Worm (Caenorhabditis elegans) whole organism, L3 larva: ENCODE results near the gene T24E12.10.

ENCODE experiments used
- aly-2 ChIP-seq: fragments of 150-350 bp; optimal IDR thresholded peaks from 2 replicates; lab custom pipeline; 2014; ENCODE audit warnings: missing biosample characterization, missing genetic modification characterization
- ama-1 ChIP-seq: fragments of 150-350 bp; optimal IDR thresholded peaks from 2 replicates; lab custom pipeline; 2018
- fos-1 ChIP-seq: fragments of 150-350 bp; optimal IDR thresholded peaks from 2 replicates; lab custom pipeline; 2014; ENCODE audit warnings: missing biosample characterization, missing genetic modification characterization
- nhr-12 ChIP-seq: fragments of 150-350 bp; optimal IDR thresholded peaks from 2 replicates; lab custom pipeline; 2014; ENCODE audit warnings: missing biosample characterization, missing genetic modification characterization
- nhr-237 ChIP-seq: fragments of 150-350 bp; optimal IDR thresholded peaks from 2 replicates; lab custom pipeline; 2014; ENCODE audit warnings: missing biosample characterization, missing genetic modification characterization
- nhr-76 ChIP-seq: fragments of 150-350 bp; sonication (generic microtip); optimal IDR thresholded peaks from 5 replicates; lab custom pipeline; 2014; ENCODE audit warnings: missing biosample characterization, missing genetic modification characterization
- pqm-1 ChIP-seq: fragments of 150-350 bp; optimal IDR thresholded peaks from 2 replicates; lab custom pipeline; 2017; ENCODE audit warnings: missing biosample characterization, missing genetic modification characterization, inconsistent platforms
- ztf-11 ChIP-seq: fragments of 150-350 bp; optimal IDR thresholded peaks from 2 replicates; lab custom pipeline; 2014; ENCODE audit warnings: missing biosample characterization, missing genetic modification characterization

DNA sequence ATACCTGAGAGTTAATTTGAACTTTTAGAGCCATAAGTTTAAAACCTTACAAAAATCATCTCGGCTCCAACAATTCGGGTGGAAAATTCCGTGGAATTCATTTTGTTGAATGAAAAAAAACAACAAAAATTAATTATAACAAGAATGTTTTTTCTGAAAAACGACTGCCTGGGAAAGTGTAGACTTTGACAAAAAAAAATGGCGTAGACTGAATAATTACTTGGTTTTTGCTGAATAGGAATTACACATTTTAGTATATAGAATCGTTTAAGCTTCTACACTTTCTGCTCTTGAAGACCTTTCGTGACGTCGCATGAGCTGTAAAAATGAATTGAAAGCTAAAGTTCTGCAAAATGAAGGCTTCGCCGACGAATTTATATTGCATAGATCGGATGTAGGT, 8.5 kb downstream of the T24E12.10 start, which contains the start of gene srx-112:
- TF ChIP-seq pqm-1 (tag; lab: Kevin White, UChicago) (no peak), nhr-237 (tag; lab: Kevin White, UChicago) (no peak), ztf-11 (no peak), aly-2 (no peak), ama-1 (no peak), fos-1 (tag; lab: Kevin White, UChicago) (no peak), nhr-76 (tag; lab: Kevin White, UChicago) (no peak), nhr-12 (tag; lab: Kevin White, UChicago) (no peak)
